Fruit fly (Drosophila melanogaster) whole organism, prepupa: ENCODE data around the gene CG13116.

Experiments
- CG15336 ChIP-seq: fragments of 200-800 bp; sonication (Bioruptor generic); IDR thresholded peaks from 2 replicates; pipeline ENCODE4 v1.3.6; 2022; ENCODE audit warnings: missing biosample characterization, missing genetic modification characterization
- CG3919 ChIP-seq: fragments of 200-800 bp; sonication (Bioruptor generic); optimal IDR thresholded peaks from 3 replicates; lab custom pipeline; 2016; ENCODE audit warnings: missing biosample characterization, missing genetic modification characterization
- Lpt ChIP-seq: fragments of 200-800 bp; sonication (Bioruptor generic); optimal IDR thresholded peaks from 3 replicates; lab custom pipeline; 2016; ENCODE audit warnings: missing biosample characterization, missing genetic modification characterization
- dac ChIP-seq: fragments of 200-800 bp; sonication (Bioruptor generic); optimal IDR thresholded peaks from 2 replicates; lab custom pipeline; 2017; ENCODE audit warnings: missing biosample characterization, mild to moderate bottlenecking, missing genetic modification characterization

DNA sequence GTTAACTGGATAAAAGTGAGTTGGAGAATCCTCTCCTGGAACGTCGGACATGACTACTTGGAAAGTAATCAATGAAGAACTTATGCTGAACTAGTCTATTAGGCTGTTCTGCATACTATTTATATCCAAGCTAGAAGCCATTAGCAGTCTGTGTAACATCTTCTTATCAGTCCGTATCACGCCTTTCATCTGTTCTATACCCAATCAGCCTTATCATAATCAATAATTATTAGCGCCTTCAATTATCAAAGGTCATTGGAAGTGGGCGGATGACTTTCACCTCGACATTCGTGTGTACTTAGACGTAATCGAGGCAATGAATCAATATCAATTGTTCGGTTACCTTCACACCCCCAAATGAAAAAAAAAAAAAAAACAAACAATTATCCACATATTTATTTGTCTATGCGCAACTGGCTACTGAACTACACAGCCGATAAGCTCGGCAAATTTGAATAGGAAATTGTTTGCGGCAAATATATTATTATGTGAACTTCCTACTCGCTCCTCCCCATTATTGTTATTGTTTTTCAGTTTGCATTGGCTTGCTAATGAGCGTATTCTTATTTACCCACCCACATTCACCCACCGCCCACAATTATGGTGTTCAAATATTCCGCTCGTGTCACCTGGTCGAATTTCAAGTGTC, 45.4 kb downstream of the CG13116 start, which contains the start of the genes ppk11 and ppk16:
- TF ChIP-seq CG3919 (GFP tag; lab: Kevin White, UChicago) (no peak), Lpt (GFP tag; lab: Kevin White, UChicago) (no peak), dac (GFP tag; lab: Kevin White, UChicago) (no peak), CG15336 (GFP tag; lab: Robert Waterston, UW) (no peak)
